Fruit fly (Drosophila melanogaster) whole organism, adult: ENCODE data around the gene Ifrd1.

ENCODE experiments used
- CG1620 ChIP-seq: fragments of 200-800 bp; sonication (Bioruptor generic); optimal IDR thresholded peaks from 2 replicates; lab custom pipeline; 2016; ENCODE audit warnings: missing biosample characterization, missing genetic modification characterization
- CG33017 ChIP-seq: fragments of 200-800 bp; sonication (Bioruptor generic); optimal IDR thresholded peaks from 2 replicates; lab custom pipeline; 2018; ENCODE audit warnings: missing biosample characterization, mild to moderate bottlenecking, missing genetic modification characterization, moderate library complexity
- CG7101 ChIP-seq: fragments of 200-800 bp; sonication (Bioruptor generic); optimal IDR thresholded peaks from 2 replicates; lab custom pipeline; 2018; ENCODE audit warnings: missing biosample characterization, mild to moderate bottlenecking, missing genetic modification characterization, moderate library complexity
- Mnt ChIP-seq: fragments of 200-800 bp; sonication (Bioruptor generic); optimal IDR thresholded peaks from 2 replicates; lab custom pipeline; 2016; ENCODE audit warnings: missing biosample characterization, mild to moderate bottlenecking, missing genetic modification characterization
- cnc ChIP-seq, 2 experiments: fragments of >200 bp; optimal IDR thresholded peaks; 2 replicates each; lab custom pipeline; 2017
- ovo ChIP-seq: fragments of 200-800 bp; sonication (Bioruptor generic); optimal IDR thresholded peaks from 2 replicates; lab custom pipeline; 2016; ENCODE audit warnings: missing biosample characterization, missing genetic modification characterization
- tj ChIP-seq: fragments of 200-800 bp; sonication (Bioruptor generic); optimal IDR thresholded peaks from 3 replicates; lab custom pipeline; 2017; ENCODE audit warnings: missing biosample characterization, mild to moderate bottlenecking, missing genetic modification characterization, moderate library complexity

- TF ChIP-seq CG1620 (GFP tag; lab: Kevin White, UChicago), result peak; percentile 48
- no peak for TF ChIP-seq cnc (optimal IDR thresholded peaks at IDR 0.05; lab: Kevin White, UChicago)
- peak; percentile 55 for TF ChIP-seq Mnt (GFP tag; lab: Kevin White, UChicago)
- TF ChIP-seq tj (GFP tag; lab: Kevin White, UChicago), result peak; percentile 11
- TF ChIP-seq CG33017 (tag; lab: Kevin White, UChicago), result peak; percentile 46
- TF ChIP-seq ovo (GFP tag; lab: Kevin White, UChicago), result no peak
- peak; percentile 51 for TF ChIP-seq CG7101
Measured at dm6 chr2L:2878859-2879258, 4.6 kb upstream of the Ifrd1 start, which contains the start of gene RabGGTb.
